Worm (Caenorhabditis elegans): ENCODE measurements around the gene C03B1.14.
A peak's percentile ranks its signal among the peaks of the same experiment; 100 is the strongest.

Gene C03B1.14

ce11 chrX:6378363-6378762, 17.8 kb upstream of the C03B1.14 start (continued):
- TF ChIP-seq nhr-28 (tag; optimal IDR thresholded peaks at IDR 0.05) (peak; percentile 79), F26F4.8 (GFP tag; conservative IDR thresholded peaks at IDR 0.05) (no peak), saeg-2 (GFP tag; IDR thresholded peaks at IDR 0.05) (no peak), mxl-3 (GFP tag; optimal IDR thresholded peaks at IDR 0.05) (peak; percentile 74), dve-1 (tag; optimal IDR thresholded peaks at IDR 0.05; ENCODE audit: insufficient read depth) (peak; percentile 22), dmd-6 (GFP tag; IDR thresholded peaks at IDR 0.05) (peak; percentile 37), F44E2.7 (GFP tag; IDR thresholded peaks at IDR 0.05) (no peak), hlh-11 (tag; optimal IDR thresholded peaks at IDR 0.05) (peak; percentile 54), pha-4 (GFP tag; IDR thresholded peaks at IDR 0.05) (no peak), pha-4 (tag; optimal IDR thresholded peaks at IDR 0.05) (peak; percentile 3), daf-16 (GFP tag; optimal IDR thresholded peaks at IDR 0.05) (peak in 1 of 2 experiments; percentile 15), daf-16 (tag; optimal IDR thresholded peaks at IDR 0.05) (peak; percentile 73), unc-130 (GFP tag; optimal IDR thresholded peaks at IDR 0.05) (no peak), F10B5.3 (tag; optimal IDR thresholded peaks at IDR 0.05) (no peak), ZK546.5 (tag; optimal IDR thresholded peaks at IDR 0.05) (no peak), hif-1 (tag; optimal IDR thresholded peaks at IDR 0.05) (peak in 1 of 2 experiments; percentile 22), duxl-1 (tag; optimal IDR thresholded peaks at IDR 0.05; ENCODE audit: poor library complexity) (no peak), ceh-20 (GFP tag; IDR thresholded peaks at IDR 0.05) (peak; percentile 73), zfp-2 (tag; optimal IDR thresholded peaks at IDR 0.05) (no peak), mxl-2 (GFP tag; conservative IDR thresholded peaks at IDR 0.05) (no peak), lsy-2 (tag; optimal IDR thresholded peaks at IDR 0.05) (peak; percentile 26 to 59), nhr-102 (tag; optimal IDR thresholded peaks at IDR 0.05) (no peak), egl-27 (tag; optimal IDR thresholded peaks at IDR 0.05) (no peak), nhr-77 (tag; optimal IDR thresholded peaks at IDR 0.05) (peak; percentile 8), lin-1 (GFP tag; IDR thresholded peaks at IDR 0.05) (no peak), mes-2 (tag; optimal IDR thresholded peaks at IDR 0.05; ENCODE audit: poor library complexity, severe bottlenecking) (peak; percentile 78), unc-62 (GFP tag; optimal IDR thresholded peaks at IDR 0.05 in 1 of 2) (peak in 1 of 2 experiments; percentile 82), unc-62 (tag; optimal IDR thresholded peaks at IDR 0.05) (no peak), lir-3 (tag; optimal IDR thresholded peaks at IDR 0.05) (no peak), ctbp-1 (GFP tag; IDR thresholded peaks at IDR 0.05) (peak; percentile 51; the same call in 1 of the 2 replicates), F37D6.2 (tag; optimal IDR thresholded peaks at IDR 0.05) (peak; percentile 48), ceh-44 (GFP tag; IDR thresholded peaks at IDR 0.05) (no peak), aha-1 (tag) (peak; percentile 95), lin-39 (tag; optimal IDR thresholded peaks at IDR 0.05) (no peak), vab-7 (GFP tag; IDR thresholded peaks at IDR 0.05) (0 out of 2 replicates have a peak, but pooled peaks have one; percentile 36), snpc-4 (tag; optimal IDR thresholded peaks at IDR 0.05) (no peak), skn-1 (tag; optimal IDR thresholded peaks at IDR 0.05) (no peak), mep-1 (tag; optimal IDR thresholded peaks at IDR 0.05) (peak; percentile 74)

- TF ChIP-seq ztf-11 (tag; optimal IDR thresholded peaks at IDR 0.05) = no peak
- no peak for TF ChIP-seq tra-1 (GFP tag; IDR thresholded peaks at IDR 0.05)
- no peak for TF ChIP-seq mdt-29 (GFP tag; IDR thresholded peaks at IDR 0.05)
- no peak for TF ChIP-seq mep-1 (tag; optimal IDR thresholded peaks at IDR 0.05)
- no peak for TF ChIP-seq daf-19 (GFP tag; conservative IDR thresholded peaks at IDR 0.05)
- TF ChIP-seq dmd-6 (GFP tag; IDR thresholded peaks at IDR 0.05) = peak; percentile 38; the same call in 1 of the 2 replicates
- TF ChIP-seq php-3 (GFP tag; IDR thresholded peaks at IDR 0.05) = peak; percentile 47; the same call in 1 of the 2 replicates
- TF ChIP-seq dve-1 (tag; optimal IDR thresholded peaks at IDR 0.05; ENCODE audit: insufficient read depth) = peak; percentile 25
- no peak for TF ChIP-seq nhr-48 (tag; optimal IDR thresholded peaks at IDR 0.05)
- peak; percentile 33 for TF ChIP-seq pqm-1 (tag; optimal IDR thresholded peaks at IDR 0.05)
- no peak for TF ChIP-seq daf-16 (GFP tag; optimal IDR thresholded peaks at IDR 0.05)
- TF ChIP-seq daf-16 (tag; optimal IDR thresholded peaks at IDR 0.05) = peak; percentile 77
- no peak for TF ChIP-seq ceh-28 (tag; optimal IDR thresholded peaks at IDR 0.05)
- TF ChIP-seq hlh-11 (tag; optimal IDR thresholded peaks at IDR 0.05) = peak; percentile 18
- no peak for TF ChIP-seq lin-15B (tag; optimal IDR thresholded peaks at IDR 0.05)
- TF ChIP-seq aha-1 (tag) = peak; percentile 84
Measured at ce11 chrX:6377634-6378288, 17.2 kb upstream of the C03B1.14 start, which contains the start of gene lmp-1. Gene lmp-1 (minus strand): TSS chrX:6377684.
